Worm (Caenorhabditis elegans): ENCODE results near the gene ZK822.10.

The ZK822.10 gene

DNA sequence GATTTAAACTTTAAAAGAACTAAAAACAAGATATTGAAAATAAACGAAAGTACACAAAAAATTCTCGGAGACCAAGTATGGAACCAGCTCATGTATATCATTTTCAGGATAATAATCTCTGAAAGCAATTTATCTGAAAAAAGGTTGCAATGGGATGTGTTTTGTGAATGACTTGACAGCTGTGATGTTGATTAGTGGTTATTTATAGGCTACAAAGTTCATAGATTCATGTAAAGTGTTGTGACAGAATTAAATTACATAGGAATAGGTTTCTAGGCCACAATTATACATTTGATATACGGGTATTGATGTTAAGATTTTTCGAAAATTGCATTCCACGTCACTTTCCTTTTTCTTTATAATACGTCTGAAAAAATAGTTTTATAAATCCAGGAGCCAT is 48.4 kb downstream of the ZK822.10 start, which contains the start of gene srj-1:
Gene srj-1 (minus strand): TSS at position 101 of the 400 bp plus-strand sequence.
- TF ChIP-seq lin-13 (GFP tag; optimal IDR thresholded peaks at IDR 0.05) (no peak), peb-1 (tag; optimal IDR thresholded peaks at IDR 0.05) (no peak), ztf-11 (tag; optimal IDR thresholded peaks at IDR 0.05) (no peak), nhr-12 (tag; optimal IDR thresholded peaks at IDR 0.05) (no peak), dmd-4 (tag; optimal IDR thresholded peaks at IDR 0.05) (no peak), nhr-23 (tag; optimal IDR thresholded peaks at IDR 0.05) (no peak), lin-11 (tag; optimal IDR thresholded peaks at IDR 0.05) (no peak), F13H6.1 (tag; optimal IDR thresholded peaks at IDR 0.05) (no peak), sma-9 (GFP tag; optimal IDR thresholded peaks at IDR 0.05) (no peak), sma-9 (tag; optimal IDR thresholded peaks at IDR 0.05) (no peak), ceh-16 (tag; optimal IDR thresholded peaks at IDR 0.05) (no peak), nhr-77 (tag; optimal IDR thresholded peaks at IDR 0.05) (no peak), nhr-6 (tag; optimal IDR thresholded peaks at IDR 0.05) (no peak), fos-1 (tag; optimal IDR thresholded peaks at IDR 0.05) (no peak), unc-62 (GFP tag; optimal IDR thresholded peaks at IDR 0.05) (no peak), mbf-1 (tag; optimal IDR thresholded peaks at IDR 0.05) (no peak), unc-55 (GFP tag; optimal IDR thresholded peaks at IDR 0.05) (no peak), Y55F3AM.14 (GFP tag; optimal IDR thresholded peaks at IDR 0.05) (no peak), gmeb-1 (tag; optimal IDR thresholded peaks at IDR 0.05) (no peak), ztf-1 (GFP tag; conservative IDR thresholded peaks at IDR 0.05) (no peak)
